Fruit fly (Drosophila melanogaster) whole organism, adult: ENCODE results near the gene Pits.

ENCODE experiments used
- CG11617 ChIP-seq: fragments of 200-800 bp; sonication (Bioruptor generic); optimal IDR thresholded peaks from 2 replicates; lab custom pipeline; 2017; ENCODE audit warnings: mild to moderate bottlenecking, missing biosample characterization, missing genetic modification reagents, missing genetic modification characterization
- CG12768 ChIP-seq: fragments of 200-800 bp; sonication (Bioruptor generic); optimal IDR thresholded peaks from 2 replicates; lab custom pipeline; 2017; ENCODE audit warnings: missing biosample characterization, missing genetic modification characterization, mild to moderate bottlenecking, moderate library complexity, missing genetic modification reagents
- CG14711 ChIP-seq: fragments of 200-800 bp; sonication (Bioruptor generic); optimal IDR thresholded peaks from 2 replicates; lab custom pipeline; 2018; ENCODE audit warnings: missing biosample characterization, mild to moderate bottlenecking, missing genetic modification characterization, moderate library complexity
- CG1620 ChIP-seq: fragments of 200-800 bp; sonication (Bioruptor generic); optimal IDR thresholded peaks from 2 replicates; lab custom pipeline; 2016; ENCODE audit warnings: missing biosample characterization, missing genetic modification characterization
- CG33017 ChIP-seq: fragments of 200-800 bp; sonication (Bioruptor generic); optimal IDR thresholded peaks from 2 replicates; lab custom pipeline; 2018; ENCODE audit warnings: missing biosample characterization, mild to moderate bottlenecking, missing genetic modification characterization, moderate library complexity
- CG5204 ChIP-seq: fragments of 200-800 bp; sonication (Bioruptor generic); optimal IDR thresholded peaks from 2 replicates; lab custom pipeline; 2016; ENCODE audit warnings: missing biosample characterization, missing genetic modification characterization
- CG7045 ChIP-seq: fragments of 200-800 bp; sonication (Bioruptor generic); optimal IDR thresholded peaks from 2 replicates; lab custom pipeline; 2017; ENCODE audit warnings: missing biosample characterization, mild to moderate bottlenecking, missing genetic modification characterization
- CG7101 ChIP-seq: fragments of 200-800 bp; sonication (Bioruptor generic); optimal IDR thresholded peaks from 2 replicates; lab custom pipeline; 2018; ENCODE audit warnings: missing biosample characterization, mild to moderate bottlenecking, missing genetic modification characterization, moderate library complexity
- Clk ChIP-seq: fragments of 200-800 bp; sonication (Bioruptor generic); optimal IDR thresholded peaks from 2 replicates; lab custom pipeline; 2017; ENCODE audit warnings: missing biosample characterization, missing genetic modification characterization
- Crg-1 ChIP-seq: fragments of 200-800 bp; sonication (Bioruptor generic); optimal IDR thresholded peaks from 2 replicates; lab custom pipeline; 2016; ENCODE audit warnings: missing biosample characterization, missing genetic modification characterization
- Hr96 ChIP-seq: fragments of 200-800 bp; sonication (Bioruptor generic); optimal IDR thresholded peaks from 2 replicates; lab custom pipeline; 2016; ENCODE audit warnings: missing biosample characterization, missing genetic modification characterization
- Mnt ChIP-seq: fragments of 200-800 bp; sonication (Bioruptor generic); optimal IDR thresholded peaks from 2 replicates; lab custom pipeline; 2016; ENCODE audit warnings: missing biosample characterization, mild to moderate bottlenecking, missing genetic modification characterization
- bab1 ChIP-seq: fragments of 200-800 bp; sonication (Bioruptor generic); optimal IDR thresholded peaks from 3 replicates; lab custom pipeline; 2019; ENCODE audit warnings: missing biosample characterization, mild to moderate bottlenecking, missing genetic modification characterization, moderate library complexity
- cic ChIP-seq: fragments of 200-800 bp; sonication (Bioruptor generic); optimal IDR thresholded peaks from 2 replicates; lab custom pipeline; 2017; ENCODE audit warnings: missing biosample characterization, mild to moderate bottlenecking, missing genetic modification characterization, moderate library complexity
- cnc ChIP-seq, 2 experiments: fragments of >200 bp; optimal IDR thresholded peaks; 2 replicates each; lab custom pipeline; 2017
- kay ChIP-seq: fragments of 200-800 bp; sonication (Bioruptor generic); peaks from one replicate; lab custom pipeline; 2016; ENCODE audit warnings: missing biosample characterization, missing genetic modification characterization, borderline replicate concordance
- ovo ChIP-seq: fragments of 200-800 bp; sonication (Bioruptor generic); optimal IDR thresholded peaks from 2 replicates; lab custom pipeline; 2016; ENCODE audit warnings: missing biosample characterization, missing genetic modification characterization
- pad ChIP-seq: fragments of 200-800 bp; sonication (Bioruptor generic); optimal IDR thresholded peaks from 3 replicates; lab custom pipeline; 2017; ENCODE audit warnings: missing biosample characterization, missing genetic modification characterization, mild to moderate bottlenecking, moderate library complexity, missing genetic modification reagents
- tj ChIP-seq: fragments of 200-800 bp; sonication (Bioruptor generic); optimal IDR thresholded peaks from 3 replicates; lab custom pipeline; 2017; ENCODE audit warnings: missing biosample characterization, mild to moderate bottlenecking, missing genetic modification characterization, moderate library complexity
- toe ChIP-seq: fragments of 200-800 bp; sonication (Bioruptor generic); optimal IDR thresholded peaks from 2 replicates; lab custom pipeline; 2016; ENCODE audit warnings: missing biosample characterization, missing genetic modification characterization

The Pits gene

dm6 chrX:12546857-12547606 is 36.0 kb downstream of the Pits start:
- TF ChIP-seq CG7045 (GFP tag; lab: Kevin White, UChicago) (no peak), CG33017 (tag; lab: Kevin White, UChicago) (no peak), bab1 (GFP tag; lab: Kevin White, UChicago) (no peak)

dm6 chrX:12546119-12546518 is 36.9 kb downstream of the Pits start:
- TF ChIP-seq CG33017 (tag; lab: Kevin White, UChicago) = no peak
- TF ChIP-seq CG14711 (tag; lab: Kevin White, UChicago) = no peak
- no peak for TF ChIP-seq pad (GFP tag; lab: Kevin White, UChicago)
- no peak for TF ChIP-seq kay

DNA sequence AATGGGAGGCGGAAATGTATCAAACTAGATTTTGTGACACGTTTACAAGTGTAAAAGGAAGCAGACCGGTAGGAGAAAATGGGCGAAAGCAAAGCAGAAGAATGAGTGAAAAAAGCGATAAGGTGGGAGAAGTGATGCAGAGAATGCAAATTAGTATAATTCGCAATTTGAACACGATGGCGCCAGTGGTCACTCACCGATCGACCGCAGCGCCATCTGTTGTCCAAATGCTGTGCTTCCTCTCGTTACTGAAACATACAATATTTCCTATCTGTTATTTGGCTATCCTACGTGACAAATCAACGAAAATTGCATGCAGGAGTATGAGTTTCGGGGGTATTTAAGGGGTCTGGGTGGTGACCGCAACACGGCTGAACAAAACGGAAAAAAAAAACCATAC is 42.2 kb downstream of the Pits start:
- TF ChIP-seq CG33017 (tag; lab: Kevin White, UChicago) (no peak), CG5204 (GFP tag; lab: Kevin White, UChicago) (no peak), CG7045 (GFP tag; lab: Kevin White, UChicago) (no peak), Mnt (no peak), CG11617 (GFP tag; lab: Kevin White, UChicago) (no peak), toe (GFP tag; lab: Kevin White, UChicago) (no peak), bab1 (GFP tag; lab: Kevin White, UChicago) (no peak), Crg-1 (GFP tag; lab: Kevin White, UChicago) (no peak), Clk (no peak), CG1620 (GFP tag; lab: Kevin White, UChicago) (no peak), CG12768 (GFP tag; lab: Kevin White, UChicago) (no peak), tj (no peak), CG14711 (tag; lab: Kevin White, UChicago) (no peak), cic (GFP tag; lab: Kevin White, UChicago) (no peak), cnc (optimal IDR thresholded peaks at IDR 0.05; lab: Kevin White, UChicago) (no peak), CG7101 (tag; lab: Kevin White, UChicago) (no peak), kay (no peak), pad (GFP tag; lab: Kevin White, UChicago) (no peak), Hr96 (GFP tag; lab: Kevin White, UChicago) (no peak), ovo (no peak)

DNA sequence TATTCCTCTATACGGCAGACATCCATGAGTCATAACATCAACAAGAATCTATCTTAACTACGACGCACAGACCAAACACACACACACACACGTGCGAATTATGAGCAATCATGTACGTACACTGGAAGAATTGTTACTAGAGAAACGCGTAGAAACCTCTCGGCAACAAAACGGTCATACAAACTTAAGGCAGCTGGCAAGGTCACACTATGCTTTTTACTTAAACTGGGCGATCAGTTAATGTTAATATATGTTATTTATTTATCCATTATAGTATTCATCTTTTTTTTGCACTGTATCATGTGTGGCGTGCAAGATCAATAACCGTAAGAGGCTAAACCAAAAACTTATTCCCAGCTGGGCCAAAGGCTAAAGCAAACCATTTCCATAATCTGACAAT is 43.8 kb downstream of the Pits start:
- no peak for TF ChIP-seq CG5204 (GFP tag; lab: Kevin White, UChicago)
- no peak for TF ChIP-seq tj
- no peak for TF ChIP-seq CG12768 (GFP tag; lab: Kevin White, UChicago)
- TF ChIP-seq cnc (optimal IDR thresholded peaks at IDR 0.05; lab: Kevin White, UChicago) = no peak
- no peak for TF ChIP-seq CG33017 (tag; lab: Kevin White, UChicago)
- TF ChIP-seq ovo = no peak
- TF ChIP-seq kay = no peak
- TF ChIP-seq Mnt = no peak
- no peak for TF ChIP-seq cic (GFP tag; lab: Kevin White, UChicago)
- TF ChIP-seq Clk = no peak
- no peak for TF ChIP-seq Hr96 (GFP tag; lab: Kevin White, UChicago)
- TF ChIP-seq toe (GFP tag; lab: Kevin White, UChicago) = no peak
- no peak for TF ChIP-seq CG11617 (GFP tag; lab: Kevin White, UChicago)
- no peak for TF ChIP-seq CG1620 (GFP tag; lab: Kevin White, UChicago)
- no peak for TF ChIP-seq Crg-1 (GFP tag; lab: Kevin White, UChicago)
- TF ChIP-seq pad (GFP tag; lab: Kevin White, UChicago) = no peak
- TF ChIP-seq CG7101 (tag; lab: Kevin White, UChicago) = no peak
- no peak for TF ChIP-seq bab1 (GFP tag; lab: Kevin White, UChicago)
- TF ChIP-seq CG7045 (GFP tag; lab: Kevin White, UChicago) = no peak
- TF ChIP-seq CG14711 (tag; lab: Kevin White, UChicago) = no peak

- no peak for TF ChIP-seq cnc (optimal IDR thresholded peaks at IDR 0.05; lab: Kevin White, UChicago)
- no peak for TF ChIP-seq cic (GFP tag; lab: Kevin White, UChicago)
- TF ChIP-seq toe (GFP tag; lab: Kevin White, UChicago) = no peak
- no peak for TF ChIP-seq CG5204 (GFP tag; lab: Kevin White, UChicago)
- no peak for TF ChIP-seq CG14711 (tag; lab: Kevin White, UChicago)
- TF ChIP-seq CG7101 (tag; lab: Kevin White, UChicago) = no peak
- TF ChIP-seq ovo = no peak
- TF ChIP-seq CG1620 (GFP tag; lab: Kevin White, UChicago) = no peak
- no peak for TF ChIP-seq pad (GFP tag; lab: Kevin White, UChicago)
- TF ChIP-seq CG12768 (GFP tag; lab: Kevin White, UChicago) = no peak
Measured at dm6 chrX:12533560-12533959, 49.4 kb downstream of the Pits start.
